Worm (Caenorhabditis elegans): Measurements from ENCODE around the gene arrd-14.

DNA sequence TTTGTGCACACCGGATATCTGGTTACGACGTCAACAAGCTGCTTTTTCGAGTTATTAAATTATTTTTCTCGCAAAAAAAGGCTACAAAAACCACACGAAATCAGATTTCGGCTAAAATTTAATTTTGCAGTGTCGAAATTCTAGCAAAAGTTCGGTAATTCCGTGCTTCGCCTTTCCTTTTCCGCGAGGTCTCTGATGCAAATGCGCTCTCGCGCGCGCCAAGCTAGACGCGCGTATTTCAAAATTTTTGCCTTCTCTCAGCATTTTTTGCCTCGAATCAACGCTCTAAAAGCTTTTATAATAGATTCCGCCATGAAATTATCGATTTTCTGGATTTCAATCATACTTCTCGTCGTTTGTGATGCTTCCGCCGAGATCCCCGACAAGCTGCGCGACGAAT lies 29.4 kb upstream of the arrd-14 start, which contains the start of gene Y54G9A.5:
- TF ChIP-seq ama-1 (optimal IDR thresholded peaks at IDR 0.05), result no peak
- TF ChIP-seq tbx-11 (GFP tag; IDR thresholded peaks at IDR 0.05), result no peak
- no peak for TF ChIP-seq pes-1 (GFP tag; IDR thresholded peaks at IDR 0.05)
- TF ChIP-seq ceh-36 (tag; optimal IDR thresholded peaks at IDR 0.05), result no peak
- TF ChIP-seq scrt-1 (GFP tag; IDR thresholded peaks at IDR 0.05), result no peak
- TF ChIP-seq aly-1 (tag; optimal IDR thresholded peaks at IDR 0.05), result no peak
- no peak for TF ChIP-seq hmbx-1 (tag; optimal IDR thresholded peaks at IDR 0.05)
- no peak for TF ChIP-seq ets-7 (tag; optimal IDR thresholded peaks at IDR 0.05)
